Worm (Caenorhabditis elegans): ENCODE results near the gene scl-10.

scl-10 gene

ce11 chrIV:13075625-13076252 lies 27.5 kb downstream of the scl-10 start (continued):
- TF ChIP-seq dmd-4 (tag; optimal IDR thresholded peaks at IDR 0.05) (no peak), egl-27 (tag; optimal IDR thresholded peaks at IDR 0.05) (no peak), ceh-82 (tag; optimal IDR thresholded peaks at IDR 0.05) (no peak), ceh-16 (tag; optimal IDR thresholded peaks at IDR 0.05) (no peak), peb-1 (tag; optimal IDR thresholded peaks at IDR 0.05) (no peak), nhr-11 (tag; optimal IDR thresholded peaks at IDR 0.05) (no peak), nhr-237 (tag; optimal IDR thresholded peaks at IDR 0.05) (no peak), Y55F3AM.14 (GFP tag; optimal IDR thresholded peaks at IDR 0.05) (no peak), unc-55 (GFP tag; optimal IDR thresholded peaks at IDR 0.05) (no peak), skn-1 (tag; optimal IDR thresholded peaks at IDR 0.05) (no peak), lin-39 (tag; optimal IDR thresholded peaks at IDR 0.05) (no peak), lsy-2 (tag; optimal IDR thresholded peaks at IDR 0.05) (no peak), nhr-23 (tag; optimal IDR thresholded peaks at IDR 0.05) (no peak), nhr-6 (tag; optimal IDR thresholded peaks at IDR 0.05) (no peak), aly-2 (tag; optimal IDR thresholded peaks at IDR 0.05) (no peak), sma-3 (GFP tag; optimal IDR thresholded peaks at IDR 0.05) (peak; percentile 57), gmeb-1 (tag; optimal IDR thresholded peaks at IDR 0.05) (peak; percentile 6), nhr-77 (tag; optimal IDR thresholded peaks at IDR 0.05) (no peak), R02D3.7 (tag; optimal IDR thresholded peaks at IDR 0.05) (no peak), ztf-1 (GFP tag; conservative IDR thresholded peaks at IDR 0.05) (no peak), sem-4 (tag; optimal IDR thresholded peaks at IDR 0.05) (no peak), zag-1 (tag; optimal IDR thresholded peaks at IDR 0.05) (no peak)

ce11 chrIV:13076620-13077019 lies 28.4 kb downstream of the scl-10 start, which contains the start of gene C39E9.7:
Gene C39E9.7, minus strand, starts transcription at chrIV:13076720.
- TF ChIP-seq aly-2 (tag; optimal IDR thresholded peaks at IDR 0.05) (no peak), egl-27 (tag; optimal IDR thresholded peaks at IDR 0.05) (no peak), lin-13 (GFP tag; optimal IDR thresholded peaks at IDR 0.05) (no peak), dmd-4 (tag; optimal IDR thresholded peaks at IDR 0.05) (no peak), nhr-23 (tag; optimal IDR thresholded peaks at IDR 0.05) (no peak), ztf-11 (tag; optimal IDR thresholded peaks at IDR 0.05) (no peak), C34F6.9 (tag; optimal IDR thresholded peaks at IDR 0.05) (no peak), ZK546.5 (tag; optimal IDR thresholded peaks at IDR 0.05) (no peak), ztf-4 (tag; optimal IDR thresholded peaks at IDR 0.05) (no peak), peb-1 (tag; optimal IDR thresholded peaks at IDR 0.05) (no peak)

ce11 chrIV:13077694-13078093 lies 29.4 kb downstream of the scl-10 start:
- TF ChIP-seq nhr-129 (tag; optimal IDR thresholded peaks at IDR 0.05) = peak; percentile 55
- TF ChIP-seq sma-3 (GFP tag; optimal IDR thresholded peaks at IDR 0.05) = peak; percentile 49
- TF ChIP-seq nhr-25 (tag; optimal IDR thresholded peaks at IDR 0.05) = peak; percentile 76
- no peak for TF ChIP-seq peb-1 (tag; optimal IDR thresholded peaks at IDR 0.05)
- TF ChIP-seq nhr-77 (tag; optimal IDR thresholded peaks at IDR 0.05) = no peak
- TF ChIP-seq sma-9 (GFP tag; optimal IDR thresholded peaks at IDR 0.05) = peak; percentile 87
- TF ChIP-seq sma-9 (tag; optimal IDR thresholded peaks at IDR 0.05) = no peak
- peak; percentile 86 for TF ChIP-seq nhr-21 (tag; optimal IDR thresholded peaks at IDR 0.05)
- peak; percentile 72 for TF ChIP-seq blmp-1 (tag; optimal IDR thresholded peaks at IDR 0.05; ENCODE audit: insufficient read depth)
- TF ChIP-seq mdl-1 (tag; optimal IDR thresholded peaks at IDR 0.05) = peak in 1 of 2 experiments; percentile 29

- TF ChIP-seq nhr-10 (tag; optimal IDR thresholded peaks at IDR 0.05) = no peak
- no peak for TF ChIP-seq ztf-4 (tag; optimal IDR thresholded peaks at IDR 0.05)
- TF ChIP-seq mab-5 (tag; optimal IDR thresholded peaks at IDR 0.05) = no peak
Observed at ce11 chrIV:13078342-13078741, 30.1 kb downstream of the scl-10 start.

- no peak for TF ChIP-seq nhr-237 (tag; optimal IDR thresholded peaks at IDR 0.05)
- no peak for TF ChIP-seq nhr-23 (tag; optimal IDR thresholded peaks at IDR 0.05)
- TF ChIP-seq skn-1 (tag; optimal IDR thresholded peaks at IDR 0.05) = no peak
- TF ChIP-seq nhr-129 (tag; optimal IDR thresholded peaks at IDR 0.05) = peak; percentile 71
- TF ChIP-seq unc-55 (GFP tag; optimal IDR thresholded peaks at IDR 0.05) = no peak
- TF ChIP-seq zag-1 (tag; optimal IDR thresholded peaks at IDR 0.05) = no peak
- no peak for TF ChIP-seq mbf-1 (tag; optimal IDR thresholded peaks at IDR 0.05)
- TF ChIP-seq mdl-1 (tag; optimal IDR thresholded peaks at IDR 0.05) = no peak
- TF ChIP-seq elt-1 (tag; optimal IDR thresholded peaks at IDR 0.05) = no peak
- no peak for TF ChIP-seq ztf-1 (GFP tag; conservative IDR thresholded peaks at IDR 0.05)
- no peak for TF ChIP-seq nhr-12 (tag; optimal IDR thresholded peaks at IDR 0.05)
- no peak for TF ChIP-seq crh-2 (tag; optimal IDR thresholded peaks at IDR 0.05)
- peak; percentile 48 for TF ChIP-seq blmp-1 (tag; optimal IDR thresholded peaks at IDR 0.05; ENCODE audit: insufficient read depth)
- TF ChIP-seq R02D3.7 (tag; optimal IDR thresholded peaks at IDR 0.05) = no peak
- TF ChIP-seq alr-1 (tag; optimal IDR thresholded peaks at IDR 0.05) = no peak
- no peak for TF ChIP-seq lin-39 (tag; optimal IDR thresholded peaks at IDR 0.05)
- TF ChIP-seq ceh-82 (tag; optimal IDR thresholded peaks at IDR 0.05) = no peak
- TF ChIP-seq dmd-4 (tag; optimal IDR thresholded peaks at IDR 0.05) = no peak
- TF ChIP-seq F13H6.1 (tag; optimal IDR thresholded peaks at IDR 0.05) = no peak
- TF ChIP-seq unc-39 (tag; optimal IDR thresholded peaks at IDR 0.05) = no peak
- TF ChIP-seq nhr-77 (tag; optimal IDR thresholded peaks at IDR 0.05) = no peak
- TF ChIP-seq lsy-2 (tag; optimal IDR thresholded peaks at IDR 0.05) = no peak
- no peak for TF ChIP-seq peb-1 (tag; optimal IDR thresholded peaks at IDR 0.05)
- peak; percentile 94 for TF ChIP-seq nhr-25 (tag; optimal IDR thresholded peaks at IDR 0.05)
- TF ChIP-seq egl-27 (tag; optimal IDR thresholded peaks at IDR 0.05) = peak; percentile 13
- no peak for TF ChIP-seq gmeb-1 (tag; optimal IDR thresholded peaks at IDR 0.05)
- TF ChIP-seq ztf-4 (tag; optimal IDR thresholded peaks at IDR 0.05) = no peak
Observed at ce11 chrIV:13079119-13079518, 30.9 kb downstream of the scl-10 start, which contains the start of gene C39E9.8. Gene C39E9.8, plus strand, starts transcription at chrIV:13079446.

Data from whole organism, L2 larva.